Fruit fly (Drosophila melanogaster) whole organism, embryonic: ENCODE measurements around the gene CG42674.

ENCODE experiments used
- Atf-2 ChIP-seq: fragments of 200-800 bp; sonication (Bioruptor generic); optimal IDR thresholded peaks from 2 replicates; lab custom pipeline; 2016; ENCODE audit warnings: missing biosample characterization, missing genetic modification characterization
- CG10543 ChIP-seq: fragments of 200-800 bp; sonication (Bioruptor generic); optimal IDR thresholded peaks from 3 replicates; lab custom pipeline; 2017; ENCODE audit warnings: missing biosample characterization, mild to moderate bottlenecking, missing genetic modification characterization, moderate library complexity
- CG10979 ChIP-seq: fragments of 200-800 bp; sonication (Bioruptor generic); optimal IDR thresholded peaks from 2 replicates; lab custom pipeline; 2018; ENCODE audit warnings: missing biosample characterization, mild to moderate bottlenecking, missing genetic modification characterization, moderate library complexity
- CG14441 ChIP-seq: fragments of 200-800 bp; sonication (Bioruptor generic); IDR thresholded peaks from 2 replicates; pipeline ENCODE4 v1.3.6; 2022; ENCODE audit warnings: missing biosample characterization, missing genetic modification characterization
- CG14860 ChIP-seq: fragments of 200-800 bp; sonication (Bioruptor generic); IDR thresholded peaks from 3 replicates; pipeline ENCODE4 v1.3.6; 2022; ENCODE audit warnings: missing biosample characterization, missing genetic modification characterization; ENCODE audit not compliant: partially characterized antibody
- CG15479 ChIP-seq: fragments of 200-800 bp; sonication (Bioruptor generic); optimal IDR thresholded peaks from 3 replicates; lab custom pipeline; 2019; ENCODE audit warnings: missing biosample characterization, mild to moderate bottlenecking, missing genetic modification characterization, moderate library complexity
- CG17568 ChIP-seq: fragments of 200-800 bp; sonication (Bioruptor generic); optimal IDR thresholded peaks from 2 replicates; lab custom pipeline; 2018; ENCODE audit warnings: missing biosample characterization, mild to moderate bottlenecking, missing genetic modification characterization, moderate library complexity
- CG17802 ChIP-seq: fragments of 200-800 bp; sonication (Bioruptor generic); optimal IDR thresholded peaks from 2 replicates; lab custom pipeline; 2018; ENCODE audit warnings: missing biosample characterization, mild to moderate bottlenecking, missing genetic modification characterization, moderate library complexity
- CG17829 ChIP-seq: fragments of 200-800 bp; optimal IDR thresholded peaks from 2 replicates; lab custom pipeline; 2019; ENCODE audit warnings: missing biosample characterization, mild to moderate bottlenecking, missing genetic modification characterization, moderate library complexity
- CG31441 ChIP-seq: fragments of 200-800 bp; sonication (Bioruptor generic); IDR thresholded peaks from 2 replicates; pipeline ENCODE4 v1.3.6; 2022; ENCODE audit warnings: missing biosample characterization, missing genetic modification characterization
- CG3163 ChIP-seq: fragments of 200-800 bp; sonication (Bioruptor generic); optimal IDR thresholded peaks from 3 replicates; lab custom pipeline; 2016; ENCODE audit warnings: missing biosample characterization, missing genetic modification characterization
- CG32767 ChIP-seq: fragments of 200-800 bp; sonication (Bioruptor generic); IDR thresholded peaks from 2 replicates; pipeline ENCODE4 v1.3.6; 2022; ENCODE audit warnings: missing biosample characterization, missing genetic modification characterization
- CG33557 ChIP-seq: fragments of 200-800 bp; sonication (Bioruptor generic); optimal IDR thresholded peaks from 2 replicates; lab custom pipeline; 2019; ENCODE audit warnings: missing biosample characterization, mild to moderate bottlenecking, missing genetic modification characterization, moderate library complexity
- CG4404 ChIP-seq: fragments of 200-800 bp; sonication (Bioruptor generic); IDR thresholded peaks from 2 replicates; pipeline ENCODE4 v1.3.6; 2022; ENCODE audit warnings: missing biosample characterization, missing genetic modification characterization
- CG6683 ChIP-seq: fragments of 200-800 bp; sonication (Bioruptor generic); optimal IDR thresholded peaks from 2 replicates; lab custom pipeline; 2017; ENCODE audit warnings: missing biosample characterization, mild to moderate bottlenecking, missing genetic modification characterization, missing genetic modification reagents
- CG7963 ChIP-seq: fragments of 200-800 bp; sonication (Bioruptor generic); IDR thresholded peaks from 3 replicates; pipeline ENCODE4 v1.3.6; 2022; ENCODE audit warnings: missing biosample characterization, missing genetic modification characterization; ENCODE audit not compliant: partially characterized antibody
- CG8089 ChIP-seq: fragments of 200-800 bp; sonication (Bioruptor generic); optimal IDR thresholded peaks from 3 replicates; lab custom pipeline; 2016; ENCODE audit warnings: missing biosample characterization, missing genetic modification characterization
- Doc2 ChIP-seq: fragments of 200-800 bp; sonication (Bioruptor generic); IDR thresholded peaks from 2 replicates; pipeline ENCODE4 v1.3.6; 2022; ENCODE audit warnings: missing biosample characterization, missing genetic modification characterization
- E2f1 ChIP-seq: fragments of 200-800 bp; sonication (Bioruptor generic); IDR thresholded peaks from 2 replicates; pipeline ENCODE4 v1.3.6; 2022; ENCODE audit warnings: missing biosample characterization, missing genetic modification characterization
- Hr39 ChIP-seq: fragments of >200 bp; optimal IDR thresholded peaks from 2 replicates; lab custom pipeline; 2017
- Mad ChIP-seq: fragments of 200-800 bp; sonication (Bioruptor generic); optimal IDR thresholded peaks from 2 replicates; lab custom pipeline; 2016; ENCODE audit warnings: missing biosample characterization, missing genetic modification characterization
- Med ChIP-seq: fragments of 200-800 bp; sonication (Bioruptor generic); peaks from one replicate; lab custom pipeline; 2016; ENCODE audit warnings: missing biosample characterization, missing genetic modification characterization, mild to moderate bottlenecking, inconsistent platforms, moderate library complexity
- Pdp1 ChIP-seq, 2 experiments: fragments of 200-800 bp; sonication (Bioruptor generic); optimal IDR thresholded peaks; 3 replicates each; lab custom pipeline; 2016; ENCODE audit warnings: missing biosample characterization in 2 of 2, missing genetic modification characterization in 2 of 2, mild to moderate bottlenecking in 1 of 2, moderate library complexity in 1 of 2
- Side ChIP-seq: fragments of 200-800 bp; sonication (Bioruptor generic); optimal IDR thresholded peaks from 2 replicates; lab custom pipeline; 2016; ENCODE audit warnings: missing biosample characterization, missing genetic modification characterization
- Sin3A ChIP-seq: fragments of >200 bp; optimal IDR thresholded peaks from 2 replicates; lab custom pipeline; 2018
- Six4 ChIP-seq: fragments of 200-800 bp; sonication (Bioruptor generic); optimal IDR thresholded peaks from 2 replicates; lab custom pipeline; 2016; ENCODE audit warnings: missing biosample characterization, missing genetic modification characterization
- Sry-δ ChIP-seq: fragments of 200-800 bp; sonication (Bioruptor generic); optimal IDR thresholded peaks from 2 replicates; lab custom pipeline; 2016; ENCODE audit warnings: missing biosample characterization, missing genetic modification characterization
- Xbp1 ChIP-seq: fragments of 200-800 bp; sonication (Bioruptor generic); optimal IDR thresholded peaks from 3 replicates; lab custom pipeline; 2016; ENCODE audit warnings: missing biosample characterization, mild to moderate bottlenecking, missing genetic modification characterization
- ap ChIP-seq: fragments of 200-800 bp; sonication (Bioruptor generic); IDR thresholded peaks from 2 replicates; pipeline ENCODE4 v1.3.6; 2022; ENCODE audit warnings: missing biosample characterization, missing genetic modification characterization
- bbx ChIP-seq: fragments of 200-800 bp; sonication (Bioruptor generic); IDR thresholded peaks from 2 replicates; pipeline ENCODE4 v1.3.6; 2022; ENCODE audit warnings: missing biosample characterization, missing genetic modification characterization; ENCODE audit not compliant: partially characterized antibody
- cas ChIP-seq: fragments of 200-800 bp; sonication (Bioruptor generic); IDR thresholded peaks from 2 replicates; pipeline ENCODE4 v1.3.6; 2022; ENCODE audit warnings: missing biosample characterization, missing genetic modification characterization
- dan ChIP-seq: fragments of 200-800 bp; sonication (Bioruptor generic); IDR thresholded peaks from 2 replicates; pipeline ENCODE4 v1.3.6; 2022; ENCODE audit warnings: missing biosample characterization, missing genetic modification characterization
- disco-r ChIP-seq: fragments of 200-800 bp; sonication (Bioruptor generic); optimal IDR thresholded peaks from 2 replicates; lab custom pipeline; 2016; ENCODE audit warnings: missing biosample characterization, missing genetic modification characterization
- dm ChIP-seq: fragments of 200-800 bp; sonication (Bioruptor generic); optimal IDR thresholded peaks from 3 replicates; lab custom pipeline; 2016; ENCODE audit warnings: missing biosample characterization, missing genetic modification characterization
- dmrt11E ChIP-seq: fragments of 200-800 bp; sonication (Bioruptor generic); optimal IDR thresholded peaks from 3 replicates; lab custom pipeline; 2018; ENCODE audit warnings: missing biosample characterization, mild to moderate bottlenecking, missing genetic modification characterization, moderate library complexity
- hb ChIP-seq: fragments of 200-800 bp; sonication (Bioruptor generic); IDR thresholded peaks from 3 replicates; pipeline ENCODE4 v1.3.6; 2022; ENCODE audit warnings: missing biosample characterization, missing genetic modification characterization; ENCODE audit not compliant: partially characterized antibody
- jing ChIP-seq: fragments of 200-800 bp; sonication (Bioruptor generic); optimal IDR thresholded peaks from 2 replicates; lab custom pipeline; 2018; ENCODE audit warnings: missing biosample characterization, mild to moderate bottlenecking, missing genetic modification characterization
- kah ChIP-seq: fragments of 200-800 bp; sonication (Bioruptor generic); optimal IDR thresholded peaks from 2 replicates; lab custom pipeline; 2018; ENCODE audit warnings: missing biosample characterization, mild to moderate bottlenecking, missing genetic modification characterization
- lilli ChIP-seq: fragments of 200-800 bp; sonication (Bioruptor generic); optimal IDR thresholded peaks from 3 replicates; lab custom pipeline; 2016; ENCODE audit warnings: missing biosample characterization, missing genetic modification characterization
- lmd ChIP-seq: fragments of 200-800 bp; sonication (Bioruptor generic); IDR thresholded peaks from 2 replicates; pipeline ENCODE4 v1.3.6; 2022; ENCODE audit warnings: missing biosample characterization, missing genetic modification characterization
- mld ChIP-seq: fragments of 200-800 bp; sonication (Bioruptor generic); IDR thresholded peaks from 3 replicates; pipeline ENCODE4 v1.3.6; 2022; ENCODE audit warnings: missing biosample characterization, missing genetic modification characterization; ENCODE audit not compliant: partially characterized antibody
- org-1 ChIP-seq: fragments of 200-800 bp; sonication (Bioruptor generic); optimal IDR thresholded peaks from 2 replicates; lab custom pipeline; 2017; ENCODE audit warnings: missing biosample characterization, missing genetic modification characterization
- pita ChIP-seq: fragments of 200-800 bp; sonication (Bioruptor generic); optimal IDR thresholded peaks from 2 replicates; lab custom pipeline; 2017; ENCODE audit warnings: missing biosample characterization, mild to moderate bottlenecking, missing genetic modification characterization
- sna ChIP-seq: fragments of 200-800 bp; sonication (Bioruptor generic); IDR thresholded peaks from 2 replicates; pipeline ENCODE4 v1.3.6; 2022; ENCODE audit warnings: missing biosample characterization, missing genetic modification characterization; ENCODE audit not compliant: partially characterized antibody
- sqz ChIP-seq: fragments of 200-800 bp; sonication (Bioruptor generic); optimal IDR thresholded peaks from 3 replicates; lab custom pipeline; 2018; ENCODE audit warnings: missing biosample characterization, mild to moderate bottlenecking, missing genetic modification characterization
- stwl ChIP-seq: fragments of 200-800 bp; sonication (Bioruptor generic); optimal IDR thresholded peaks from 3 replicates; lab custom pipeline; 2018; ENCODE audit warnings: missing biosample characterization, mild to moderate bottlenecking, missing genetic modification characterization, moderate library complexity
- trem ChIP-seq: fragments of 200-800 bp; optimal IDR thresholded peaks from 3 replicates; lab custom pipeline; 2019; ENCODE audit warnings: missing biosample characterization, mild to moderate bottlenecking, missing genetic modification characterization, moderate library complexity
- zfh2 ChIP-seq: fragments of 200-800 bp; sonication (Bioruptor generic); optimal IDR thresholded peaks from 2 replicates; lab custom pipeline; 2016; ENCODE audit warnings: missing biosample characterization, missing genetic modification characterization

CG42674 gene

DNA sequence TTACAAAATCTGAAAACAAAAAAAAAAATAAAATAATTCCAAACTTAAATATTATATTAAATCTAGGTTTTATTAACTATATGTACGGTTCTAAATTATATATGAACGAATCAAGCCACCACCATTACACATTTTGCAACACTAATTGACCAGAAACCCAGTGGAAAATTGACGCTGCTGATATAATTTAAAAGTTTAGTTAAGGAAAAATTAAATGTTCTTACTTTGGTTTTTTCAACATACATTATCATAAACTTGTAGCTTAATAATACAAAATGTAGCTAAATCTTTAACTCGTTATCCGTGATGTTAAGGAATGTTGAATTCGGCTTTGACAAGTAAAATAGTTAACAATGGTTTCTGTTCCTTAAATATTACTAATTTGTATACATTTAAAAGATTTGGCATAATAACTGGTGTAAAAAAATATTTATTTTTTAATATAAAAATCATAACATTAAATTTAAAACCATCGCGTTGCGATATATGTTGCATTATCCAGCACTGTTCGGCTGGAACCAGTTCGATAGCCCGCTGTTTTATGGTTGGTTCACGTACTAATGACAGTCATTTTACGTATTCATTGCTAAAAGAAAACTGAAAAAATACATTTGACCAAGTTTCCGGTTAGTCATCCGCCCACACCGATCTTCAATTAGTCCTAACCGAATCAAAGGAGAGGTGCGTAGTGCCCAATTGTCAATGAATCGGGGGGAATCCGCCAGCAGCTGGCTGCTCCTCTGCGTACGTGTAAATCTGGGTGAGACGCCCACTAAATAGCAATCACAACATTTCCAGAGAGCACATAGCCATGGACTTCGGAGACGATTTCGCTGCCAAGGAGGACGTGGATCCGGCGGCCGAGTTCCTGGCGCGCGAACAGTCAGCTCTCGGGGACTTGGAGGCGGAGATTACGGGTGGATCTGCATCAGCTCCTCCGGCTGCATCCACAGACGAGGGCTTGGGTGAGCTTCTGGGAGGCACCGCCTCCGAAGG lies 44.2 kb upstream of the CG42674 start (continued):
- peak; percentile 30 for TF ChIP-seq dmrt11E (tag; lab: Kevin White, UChicago)
- peak; percentile 34 for TF ChIP-seq CG17829 (tag; lab: Kevin White, UChicago)
- TF ChIP-seq Hr39 (lab: Kevin White, UChicago), result no peak
- peak; percentile 13; the same call in 1 of the 2 replicates for TF ChIP-seq sna (GFP tag; lab: Robert Waterston, UW)
- no peak for TF ChIP-seq Sin3A (lab: Kevin White, UChicago)
- no peak for TF ChIP-seq Six4 (GFP tag; lab: Kevin White, UChicago)
- TF ChIP-seq lilli (GFP tag; lab: Kevin White, UChicago), result peak; percentile 52
- TF ChIP-seq CG7963 (GFP tag; lab: Robert Waterston, UW), result no peak
- 0 out of 3 replicates have a peak, but pooled peaks have one; percentile 11 for TF ChIP-seq hb (GFP tag; lab: Robert Waterston, UW)
- no peak for TF ChIP-seq CG17568 (GFP tag; lab: Kevin White, UChicago)
- no peak for TF ChIP-seq CG32767 (GFP tag; lab: Robert Waterston, UW)
- peak; percentile 28 for TF ChIP-seq sqz (GFP tag; lab: Kevin White, UChicago)
- TF ChIP-seq Sry-δ (GFP tag; lab: Kevin White, UChicago), result peak; percentile 19
- TF ChIP-seq Xbp1, result peak; percentile 57
- TF ChIP-seq E2f1 (GFP tag; lab: Robert Waterston, UW), result peak; percentile 20; the same call in 1 of the 2 replicates
- TF ChIP-seq CG31441 (GFP tag; lab: Robert Waterston, UW), result no peak; the same call in none of the 2 replicates
- no peak for TF ChIP-seq CG3163 (GFP tag; lab: Kevin White, UChicago)
- TF ChIP-seq Mad, result no peak
- TF ChIP-seq CG10979 (tag; lab: Kevin White, UChicago), result peak; percentile 43
- TF ChIP-seq cas (GFP tag; lab: Robert Waterston, UW), result no peak
- TF ChIP-seq mld, result no peak
- TF ChIP-seq org-1 (GFP tag; lab: Kevin White, UChicago), result peak; percentile 8
- no peak for TF ChIP-seq Side (GFP tag; lab: Kevin White, UChicago)
- TF ChIP-seq Atf-2 (GFP tag; lab: Kevin White, UChicago), result no peak
- peak; percentile 39 for TF ChIP-seq CG33557 (GFP tag; lab: Kevin White, UChicago)
- TF ChIP-seq trem, result peak; percentile 10
- TF ChIP-seq CG14860, result peak; percentile 58; the same call in 2 of the 3 replicates
- peak; percentile 43 for TF ChIP-seq CG4404 (GFP tag; lab: Robert Waterston, UW)
- peak; percentile 64 for TF ChIP-seq lmd (GFP tag; lab: Robert Waterston, UW)
- peak; percentile 7 for TF ChIP-seq jing (GFP tag; lab: Kevin White, UChicago)
- no peak for TF ChIP-seq disco-r (GFP tag; lab: Kevin White, UChicago)
- TF ChIP-seq zfh2, result no peak
- TF ChIP-seq CG10543, result peak; percentile 67
- TF ChIP-seq Pdp1 (GFP tag; optimal IDR thresholded peaks at IDR 0.05; lab: Kevin White, UChicago), result no peak
- peak; percentile 11; the same call in 1 of the 2 replicates for TF ChIP-seq ap
- TF ChIP-seq kah (GFP tag; lab: Kevin White, UChicago), result no peak
- TF ChIP-seq CG15479 (GFP tag; lab: Kevin White, UChicago), result no peak
- no peak for TF ChIP-seq pita
- TF ChIP-seq CG6683 (GFP tag; lab: Kevin White, UChicago), result peak; percentile 4
- TF ChIP-seq CG8089 (GFP tag; lab: Kevin White, UChicago), result no peak
- TF ChIP-seq Doc2 (GFP tag; lab: Robert Waterston, UW), result no peak
- peak; percentile 57 for TF ChIP-seq bbx (GFP tag; lab: Robert Waterston, UW)
- TF ChIP-seq dm (GFP tag; lab: Kevin White, UChicago), result no peak
- TF ChIP-seq dan, result no peak
- TF ChIP-seq stwl (tag; lab: Kevin White, UChicago), result peak; percentile 7
- peak; percentile 77 for TF ChIP-seq CG14441 (GFP tag; lab: Robert Waterston, UW)
- TF ChIP-seq CG17802, result no peak
- peak; percentile 74 for TF ChIP-seq Med (GFP tag; lab: Kevin White, UChicago)
